Worm (Caenorhabditis elegans) whole organism, L4 larva: Measurements from ENCODE around the gene F22H10.11.

Source experiments
- D1046.2 ChIP-seq: fragments of 200-800 bp; sonication (Bioruptor generic); IDR thresholded peaks from 2 replicates; pipeline ENCODE4 v1.3.6; 2022; ENCODE audit warnings: missing genetic modification characterization, missing compliant biosample characterization
- R02D3.7 ChIP-seq: fragments of 150-350 bp; sonication (generic microtip); optimal IDR thresholded peaks from 3 replicates; lab custom pipeline; 2014; ENCODE audit warnings: missing biosample characterization, missing genetic modification characterization
- T26A8.4 ChIP-seq: fragments of 200-800 bp; sonication (Bioruptor generic); IDR thresholded peaks from 2 replicates; pipeline ENCODE4 v1.3.6; 2022; ENCODE audit warnings: missing genetic modification characterization, missing compliant biosample characterization
- Y48G9A.11 ChIP-seq: fragments of 200-800 bp; sonication (Bioruptor generic); IDR thresholded peaks from 2 replicates; pipeline ENCODE4 v1.3.6; 2022; ENCODE audit warnings: missing genetic modification reagents, missing genetic modification characterization, missing compliant biosample characterization
- ZK546.5 ChIP-seq, 2 experiments: sonication (generic microtip); optimal IDR thresholded peaks; 2 replicates each; lab custom pipeline; 2017; ENCODE audit warnings: missing biosample characterization in 2 of 2, missing genetic modification characterization in 2 of 2
- aha-1 ChIP-seq: fragments of 150-350 bp; peaks from one replicate; lab custom pipeline; 2014; ENCODE audit warnings: missing biosample characterization, missing genetic modification characterization
- ama-1 ChIP-seq: fragments of 150-350 bp; optimal IDR thresholded peaks from 2 replicates; lab custom pipeline; 2014; ENCODE audit warnings: inconsistent platforms, mixed read lengths
- ceh-28 ChIP-seq: fragments of 150-350 bp; optimal IDR thresholded peaks from 2 replicates; lab custom pipeline; 2014; ENCODE audit warnings: missing biosample characterization, missing genetic modification reagents, missing genetic modification characterization
- ceh-82 ChIP-seq: sonication (generic microtip); optimal IDR thresholded peaks from 2 replicates; lab custom pipeline; 2017; ENCODE audit warnings: missing biosample characterization, missing genetic modification characterization
- ctbp-1 ChIP-seq: fragments of 200-800 bp; sonication (Bioruptor generic); IDR thresholded peaks from 2 replicates; pipeline ENCODE4 v1.3.6; 2022; ENCODE audit warnings: missing genetic modification reagents, missing genetic modification characterization, missing compliant biosample characterization
- daf-12 ChIP-seq: fragments of 150-350 bp; optimal IDR thresholded peaks from 2 replicates; lab custom pipeline; 2014; ENCODE audit warnings: missing biosample characterization, missing genetic modification reagents, missing genetic modification characterization
- daf-16 ChIP-seq, 3 experiments: sonication (generic microtip); optimal IDR thresholded peaks; 2 replicates each; lab custom pipeline; 2016 to 2017; ENCODE audit warnings: missing genetic modification characterization in 3 of 3, missing genetic modification reagents in 3 of 3, mild to moderate bottlenecking in 2 of 3, missing compliant biosample characterization in 2 of 3, missing biosample characterization in 1 of 3, moderate library complexity in 1 of 3
- daf-8 ChIP-seq: fragments of 200-800 bp; sonication (Bioruptor generic); IDR thresholded peaks from 2 replicates; pipeline ENCODE4 v1.3.6; 2022; ENCODE audit warnings: missing genetic modification characterization, missing compliant biosample characterization
- dmd-6 ChIP-seq: fragments of 200-800 bp; sonication (Bioruptor generic); IDR thresholded peaks from 2 replicates; pipeline ENCODE4 v1.3.6; 2022; ENCODE audit warnings: missing genetic modification reagents, missing genetic modification characterization, missing compliant biosample characterization
- dmd-8 ChIP-seq: fragments of 200-800 bp; sonication (Bioruptor generic); IDR thresholded peaks from 2 replicates; pipeline ENCODE4 v1.3.6; 2022; ENCODE audit warnings: missing genetic modification characterization, missing compliant biosample characterization
- dpl-1 ChIP-seq: fragments of 150-350 bp; optimal IDR thresholded peaks from 2 replicates; lab custom pipeline; 2014; ENCODE audit warnings: missing biosample characterization, missing genetic modification reagents, missing genetic modification characterization
- dve-1 ChIP-seq: sonication (generic microtip); optimal IDR thresholded peaks from 2 replicates; lab custom pipeline; 2017; ENCODE audit warnings: antibody characterized with exemption, mild to moderate bottlenecking, missing genetic modification characterization, missing compliant biosample characterization; ENCODE audit not compliant: insufficient read depth
- gei-8 ChIP-seq: fragments of 200-800 bp; sonication (Bioruptor generic); optimal IDR thresholded peaks from 2 replicates; lab custom pipeline; 2018; ENCODE audit warnings: mild to moderate bottlenecking, missing genetic modification characterization, missing compliant biosample characterization
- hif-1 ChIP-seq, 2 experiments: sonication (generic microtip); optimal IDR thresholded peaks; 2 replicates each; lab custom pipeline; 2016 to 2017; ENCODE audit warnings: missing compliant biosample characterization in 2 of 2, missing genetic modification characterization in 2 of 2, missing genetic modification reagents in 2 of 2, missing genotype in 2 of 2, mild to moderate bottlenecking in 1 of 2
- hlh-11 ChIP-seq: fragments of 200-800 bp; sonication (Bioruptor generic); optimal IDR thresholded peaks from 2 replicates; lab custom pipeline; 2018; ENCODE audit warnings: mild to moderate bottlenecking, missing genetic modification characterization, missing compliant biosample characterization
- hlh-30 ChIP-seq: sonication (generic microtip); optimal IDR thresholded peaks from 2 replicates; lab custom pipeline; 2017; ENCODE audit warnings: antibody characterized with exemption, mild to moderate bottlenecking, missing genetic modification characterization, missing compliant biosample characterization; ENCODE audit not compliant: insufficient read depth
- hmg-1.1 ChIP-seq: fragments of 200-800 bp; sonication (Bioruptor generic); IDR thresholded peaks from 2 replicates; pipeline ENCODE4 v1.3.6; 2022; ENCODE audit warnings: missing genetic modification reagents, missing genetic modification characterization, missing compliant biosample characterization
- lin-29 ChIP-seq: fragments of 200-800 bp; sonication (Bioruptor generic); IDR thresholded peaks from 2 replicates; pipeline ENCODE4 v1.3.6; 2022; ENCODE audit warnings: missing genetic modification reagents, missing genetic modification characterization, missing compliant biosample characterization
- lir-3 ChIP-seq: sonication (generic microtip); optimal IDR thresholded peaks from 2 replicates; lab custom pipeline; 2016; ENCODE audit warnings: mild to moderate bottlenecking, missing genetic modification characterization, missing compliant biosample characterization
- lsy-2 ChIP-seq, 2 experiments: fragments of 150-350 bp in 1 of 2; sonication (generic microtip) in 1 of 2; optimal IDR thresholded peaks; 2 replicates each; lab custom pipeline; 2014 to 2017; ENCODE audit warnings: missing biosample characterization in 2 of 2, missing genetic modification characterization in 2 of 2
- mdl-1 ChIP-seq, 2 experiments: fragments of 150-350 bp in 1 of 2; sonication (generic microtip) in 1 of 2; optimal IDR thresholded peaks; 2 replicates each; lab custom pipeline; 2014 to 2017; ENCODE audit warnings: missing biosample characterization in 2 of 2, missing genetic modification characterization in 2 of 2
- mep-1 ChIP-seq: fragments of 150-350 bp; sonication (generic microtip); optimal IDR thresholded peaks from 3 replicates; lab custom pipeline; 2014; ENCODE audit warnings: missing biosample characterization, missing genetic modification characterization
- nhr-11 ChIP-seq: fragments of 150-350 bp; optimal IDR thresholded peaks from 2 replicates; lab custom pipeline; 2014; ENCODE audit warnings: missing biosample characterization, missing genetic modification characterization
- nhr-111 ChIP-seq: fragments of 200-800 bp; sonication (Bioruptor generic); optimal IDR thresholded peaks from 2 replicates; lab custom pipeline; 2018; ENCODE audit warnings: mild to moderate bottlenecking, missing genetic modification characterization, missing compliant biosample characterization
- nhr-25 ChIP-seq: sonication (generic microtip); optimal IDR thresholded peaks from 2 replicates; lab custom pipeline; 2017; ENCODE audit warnings: missing genetic modification characterization, mild to moderate bottlenecking, missing compliant biosample characterization, antibody characterized with exemption, moderate library complexity, borderline replicate concordance; ENCODE audit not compliant: insufficient read depth
- nhr-28 ChIP-seq: fragments of 150-350 bp; optimal IDR thresholded peaks from 2 replicates; lab custom pipeline; 2014; ENCODE audit warnings: missing biosample characterization, missing genetic modification characterization
- nhr-41 ChIP-seq: fragments of 200-800 bp; sonication (Bioruptor generic); IDR thresholded peaks from 2 replicates; pipeline ENCODE4 v1.3.6; 2022; ENCODE audit warnings: missing genetic modification reagents, missing genetic modification characterization, missing compliant biosample characterization
- pha-4 ChIP-seq, 2 experiments: fragments of 150-350 bp in 1 of 2; fragments of 200-800 bp in 1 of 2; sonication (Bioruptor generic) in 1 of 2; IDR thresholded peaks in 1 of 2; optimal IDR thresholded peaks in 1 of 2; 2 replicates each; pipeline versions ENCODE4 v1.3.6 to Lab custom; 2014 to 2022; ENCODE audit warnings: missing genetic modification characterization in 2 of 2, missing genetic modification reagents in 2 of 2, missing biosample characterization in 1 of 2, missing compliant biosample characterization in 1 of 2
- saeg-2 ChIP-seq: fragments of 200-800 bp; sonication (Bioruptor generic); IDR thresholded peaks from 2 replicates; pipeline ENCODE4 v1.3.6; 2022; ENCODE audit warnings: missing genetic modification reagents, missing genetic modification characterization, missing compliant biosample characterization
- snpc-1.2 ChIP-seq: fragments of 200-800 bp; sonication (Bioruptor generic); IDR thresholded peaks from 2 replicates; pipeline ENCODE4 v1.3.6; 2022; ENCODE audit warnings: missing genetic modification reagents, missing genetic modification characterization, missing compliant biosample characterization
- spr-1 ChIP-seq: sonication (generic microtip); optimal IDR thresholded peaks from 2 replicates; lab custom pipeline; 2016; ENCODE audit warnings: mild to moderate bottlenecking, missing genetic modification characterization, missing compliant biosample characterization
- tra-1 ChIP-seq: fragments of 200-800 bp; sonication (Bioruptor generic); IDR thresholded peaks from 2 replicates; pipeline ENCODE4 v1.3.6; 2022; ENCODE audit warnings: missing genetic modification reagents, missing genetic modification characterization, missing compliant biosample characterization
- unc-130 ChIP-seq: sonication (generic microtip); optimal IDR thresholded peaks from 2 replicates; lab custom pipeline; 2016; ENCODE audit warnings: missing genetic modification reagents, missing genetic modification characterization, missing compliant biosample characterization
- unc-39 ChIP-seq: sonication (generic microtip); optimal IDR thresholded peaks from 2 replicates; lab custom pipeline; 2017; ENCODE audit warnings: missing biosample characterization, missing genetic modification characterization
- unc-62 ChIP-seq, 3 experiments: fragments of 150-350 bp in 1 of 3; sonication (generic microtip); optimal IDR thresholded peaks in 2 of 3; peaks in 1 of 3; 1 replicate in 1 of 3; 2 replicates in 2 of 3; lab custom pipeline; 2014 to 2017; ENCODE audit warnings: missing biosample characterization in 3 of 3, missing genetic modification characterization in 3 of 3, missing genetic modification reagents in 3 of 3, missing genotype in 1 of 3
- vab-7 ChIP-seq: fragments of 200-800 bp; sonication (Bioruptor generic); IDR thresholded peaks from 2 replicates; pipeline ENCODE4 v1.3.6; 2022; ENCODE audit warnings: missing genetic modification reagents, missing genetic modification characterization, missing compliant biosample characterization
- zag-1 ChIP-seq: fragments of 150-350 bp; optimal IDR thresholded peaks from 2 replicates; lab custom pipeline; 2014; ENCODE audit warnings: missing biosample characterization, missing genetic modification characterization

F22H10.11 gene

ce11 chrX:16687945-16688344, at the start of gene F22H10.11:
F22H10.11 (minus strand) TSS chrX:16688045.
- TF ChIP-seq unc-39 (tag; lab: Kevin White, UChicago), result no peak
- TF ChIP-seq ama-1 (lab: Kevin White, UChicago), result no peak
- no peak for TF ChIP-seq daf-16 (GFP tag; optimal IDR thresholded peaks at IDR 0.05; lab: Kevin White, UChicago)
- no peak for TF ChIP-seq daf-16 (tag; optimal IDR thresholded peaks at IDR 0.05; lab: Kevin White, UChicago)
- TF ChIP-seq Y48G9A.11, result no peak
- no peak for TF ChIP-seq nhr-41 (GFP tag; lab: Robert Waterston, UW)
- TF ChIP-seq lin-29, result no peak
- TF ChIP-seq nhr-111, result no peak

ce11 chrX:16737478-16737877, 49.6 kb upstream of the F22H10.11 start:
- TF ChIP-seq daf-12 (no peak), mdl-1 (tag; optimal IDR thresholded peaks at IDR 0.05; lab: Kevin White, UChicago) (peak in 1 of 2 experiments; percentile 31), ctbp-1 (0 out of 2 replicates have a peak, but pooled peaks have one; percentile 13), spr-1 (tag; lab: Kevin White, UChicago) (no peak), dpl-1 (no peak), hlh-30 (tag; lab: Kevin White, UChicago) (peak; percentile 61), hmg-1.1 (GFP tag; lab: Robert Waterston, UW) (peak; percentile 36; the same call in 1 of the 2 replicates)

ce11 chrX:16734970-16735369, 47.1 kb upstream of the F22H10.11 start:
- TF ChIP-seq T26A8.4 (GFP tag; lab: Robert Waterston, UW) (no peak), aha-1 (tag; lab: Kevin White, UChicago) (peak; percentile 64), mdl-1 (tag; optimal IDR thresholded peaks at IDR 0.05; lab: Kevin White, UChicago) (peak in 1 of 2 experiments; percentile 32), ZK546.5 (tag; optimal IDR thresholded peaks at IDR 0.05; lab: Kevin White, UChicago) (no peak), lsy-2 (tag; optimal IDR thresholded peaks at IDR 0.05; lab: Kevin White, UChicago) (peak in 1 of 2 experiments; percentile 3), dmd-6 (GFP tag; lab: Robert Waterston, UW) (peak; percentile 53), dve-1 (tag; lab: Kevin White, UChicago) (peak; percentile 2), D1046.2 (GFP tag; lab: Robert Waterston, UW) (no peak), hif-1 (tag; optimal IDR thresholded peaks at IDR 0.05; lab: Kevin White, UChicago) (peak in 1 of 2 experiments; percentile 10)

- TF ChIP-seq nhr-25 (tag; lab: Kevin White, UChicago), result no peak
- no peak for TF ChIP-seq vab-7 (GFP tag; lab: Robert Waterston, UW)
- no peak for TF ChIP-seq pha-4 (GFP tag; IDR thresholded peaks at IDR 0.05; lab: Robert Waterston, UW)
- TF ChIP-seq pha-4 (tag; optimal IDR thresholded peaks at IDR 0.05; lab: Kevin White, UChicago), result peak; percentile 70
- TF ChIP-seq gei-8, result no peak
- TF ChIP-seq unc-62 (GFP tag; optimal IDR thresholded peaks at IDR 0.05 in 1 of 2; lab: Kevin White, UChicago), result peak in 1 of 2 experiments; percentile 84
- TF ChIP-seq unc-62 (tag; optimal IDR thresholded peaks at IDR 0.05; lab: Kevin White, UChicago), result no peak
- TF ChIP-seq hmg-1.1 (GFP tag; lab: Robert Waterston, UW), result no peak
- no peak for TF ChIP-seq dmd-8 (GFP tag; lab: Robert Waterston, UW)
- peak; percentile 22 for TF ChIP-seq ceh-28 (tag; lab: Kevin White, UChicago)
- TF ChIP-seq R02D3.7, result no peak
These were observed 45.6 kb upstream of the F22H10.11 start for ce11 chrX:16733411-16733810.

- TF ChIP-seq zag-1 (tag; lab: Kevin White, UChicago), result no peak
- no peak for TF ChIP-seq lir-3 (tag; lab: Kevin White, UChicago)
- TF ChIP-seq unc-62 (GFP tag; optimal IDR thresholded peaks at IDR 0.05 in 1 of 2; lab: Kevin White, UChicago), result peak in 1 of 2 experiments; percentile 88
- TF ChIP-seq unc-62 (tag; optimal IDR thresholded peaks at IDR 0.05; lab: Kevin White, UChicago), result no peak
- TF ChIP-seq hlh-11 (tag; lab: Kevin White, UChicago), result peak; percentile 32
- TF ChIP-seq saeg-2, result no peak
- peak in 1 of 2 experiments; percentile 19 for TF ChIP-seq lsy-2 (tag; optimal IDR thresholded peaks at IDR 0.05; lab: Kevin White, UChicago)
- peak; percentile 23 for TF ChIP-seq mep-1 (tag; lab: Kevin White, UChicago)
- TF ChIP-seq unc-130 (GFP tag; lab: Kevin White, UChicago), result no peak
- no peak for TF ChIP-seq ceh-82 (tag; lab: Kevin White, UChicago)
- TF ChIP-seq mdl-1 (tag; optimal IDR thresholded peaks at IDR 0.05; lab: Kevin White, UChicago), result peak in 1 of 2 experiments; percentile 45
- no peak for TF ChIP-seq spr-1 (tag; lab: Kevin White, UChicago)
- TF ChIP-seq tra-1 (GFP tag; lab: Robert Waterston, UW), result peak; percentile 60; the same call in 1 of the 2 replicates
- peak; percentile 86 for TF ChIP-seq hlh-30 (tag; lab: Kevin White, UChicago)
- TF ChIP-seq daf-8 (GFP tag; lab: Robert Waterston, UW), result no peak
- TF ChIP-seq snpc-1.2 (GFP tag; lab: Robert Waterston, UW), result no peak
- TF ChIP-seq nhr-28 (tag; lab: Kevin White, UChicago), result peak; percentile 44
- TF ChIP-seq nhr-11, result peak; percentile 42
These were observed 44.4 kb upstream of the F22H10.11 start for ce11 chrX:16732259-16732658.
